Worm (Caenorhabditis elegans): ENCODE results near the gene cyp-14A2.

The cyp-14A2 gene

DNA sequence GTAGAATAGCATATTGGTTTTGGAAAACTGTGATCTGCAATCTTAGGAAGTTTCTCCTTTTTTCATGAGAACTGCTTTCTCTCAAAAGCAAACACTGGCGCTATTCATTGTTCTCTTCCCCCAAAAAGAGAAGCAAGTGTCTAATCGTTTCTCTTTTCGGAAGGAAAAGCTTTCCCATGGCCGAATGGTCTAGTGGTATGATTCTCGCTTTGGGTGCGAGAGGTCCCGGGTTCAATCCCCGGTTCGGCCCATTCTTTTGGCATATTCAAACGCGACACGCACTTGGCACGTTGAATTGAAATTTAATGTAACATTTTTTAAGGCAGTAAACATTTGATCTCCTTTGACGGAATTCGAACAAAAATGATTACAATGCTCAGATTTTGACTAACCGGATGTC lies 38.4 kb upstream of the cyp-14A2 start (continued):
- TF ChIP-seq mcd-1 (GFP tag; IDR thresholded peaks at IDR 0.05) (0 out of 2 replicates have a peak, but pooled peaks have one; percentile 6), tbp1 (GFP tag; optimal IDR thresholded peaks at IDR 0.05) (peak; percentile 86), rpc-1 (optimal IDR thresholded peaks at IDR 0.05) (peak; percentile 68), rpc-1 (tag; optimal IDR thresholded peaks at IDR 0.05) (peak; percentile 79), attf-5 (GFP tag; optimal IDR thresholded peaks at IDR 0.05) (no peak), snpc-4 (GFP tag; optimal IDR thresholded peaks at IDR 0.05) (peak; percentile 47), snpc-4 (tag; optimal IDR thresholded peaks at IDR 0.05) (peak in 2 of 4 experiments; percentile 10 to 60), die-1 (tag; optimal IDR thresholded peaks at IDR 0.05) (peak; percentile 45), Y53G8AR.9 (GFP tag; conservative IDR thresholded peaks at IDR 0.05) (no peak), nhr-90 (tag; optimal IDR thresholded peaks at IDR 0.05) (peak; percentile 30)

ce11 chrX:13306869-13307446 lies 37.5 kb upstream of the cyp-14A2 start:
- TF ChIP-seq F57C9.4 (tag; optimal IDR thresholded peaks at IDR 0.05) (peak; percentile 35), atf-7 (tag; optimal IDR thresholded peaks at IDR 0.05) (peak; percentile 83), Y67H2A.10 (GFP tag; conservative IDR thresholded peaks at IDR 0.05) (no peak), Y53F4B.3 (GFP tag; IDR thresholded peaks at IDR 0.05) (peak; percentile 65), attf-3 (GFP tag; conservative IDR thresholded peaks at IDR 0.05) (peak; percentile 61; the same call in 1 of the 2 replicates), Y56A3A.18 (GFP tag; IDR thresholded peaks at IDR 0.05) (peak; percentile 95), F22D6.2 (tag; optimal IDR thresholded peaks at IDR 0.05) (peak; percentile 73), lir-1 (GFP tag; conservative IDR thresholded peaks at IDR 0.05) (no peak), nfya-1 (tag; optimal IDR thresholded peaks at IDR 0.05; ENCODE audit: borderline replicate concordance, insufficient read depth) (no peak), ZK185.1 (tag; optimal IDR thresholded peaks at IDR 0.05; ENCODE audit: poor library complexity, severe bottlenecking) (peak; percentile 94), akir-1 (GFP tag; optimal IDR thresholded peaks at IDR 0.05) (no peak), F55B11.4 (tag; optimal IDR thresholded peaks at IDR 0.05; ENCODE audit: borderline replicate concordance, insufficient read depth) (peak; percentile 10), cebp-2 (GFP tag; IDR thresholded peaks at IDR 0.05) (peak; percentile 90), mxl-1 (tag; optimal IDR thresholded peaks at IDR 0.05) (peak; percentile 93), dox-1 (GFP tag; IDR thresholded peaks at IDR 0.05) (peak; percentile 89; the same call in 1 of the 2 replicates), tlf-1 (GFP tag; optimal IDR thresholded peaks at IDR 0.05) (peak; percentile 62), him-1 (tag; optimal IDR thresholded peaks at IDR 0.05) (peak; percentile 89), mel-28 (tag; optimal IDR thresholded peaks at IDR 0.05; ENCODE audit: borderline replicate concordance) (peak; percentile 42), bed-2 (GFP tag; IDR thresholded peaks at IDR 0.05) (peak; percentile 57; the same call in 1 of the 2 replicates), nhr-179 (tag; optimal IDR thresholded peaks at IDR 0.05) (peak; percentile 55), lag-1 (GFP tag; IDR thresholded peaks at IDR 0.05) (no peak), madf-3 (GFP tag; IDR thresholded peaks at IDR 0.05) (no peak; the same call in 1 of the 2 replicates), nfyb-1 (GFP tag; IDR thresholded peaks at IDR 0.05) (peak; percentile 92), aptf-2 (GFP tag; conservative IDR thresholded peaks at IDR 0.05) (no peak), sea-2 (GFP tag; IDR thresholded peaks at IDR 0.05) (no peak), mes-4 (tag; optimal IDR thresholded peaks at IDR 0.05) (peak; percentile 85), B0336.3 (GFP tag; IDR thresholded peaks at IDR 0.05) (no peak; the same call in 1 of the 2 replicates), snpc-1.1 (tag; optimal IDR thresholded peaks at IDR 0.05; ENCODE audit: insufficient read depth) (peak; percentile 81), ama-1 (optimal IDR thresholded peaks at IDR 0.05) (no peak), ama-1 (GFP tag; optimal IDR thresholded peaks at IDR 0.05) (peak in 1 of 2 experiments; percentile 91), bed-1 (GFP tag; IDR thresholded peaks at IDR 0.05) (0 out of 2 replicates have a peak, but pooled peaks have one; percentile 66), lin-35 (GFP tag; optimal IDR thresholded peaks at IDR 0.05) (peak in 2 of 3 experiments; percentile 1 to 83), xnd-1 (tag; optimal IDR thresholded peaks at IDR 0.05) (no peak), ztf-18 (tag; optimal IDR thresholded peaks at IDR 0.05) (peak; percentile 77), let-607 (tag; optimal IDR thresholded peaks at IDR 0.05) (peak; percentile 56 to 71), F49E8.2 (tag; optimal IDR thresholded peaks at IDR 0.05; ENCODE audit: insufficient read depth) (no peak), zfh-2 (GFP tag; conservative IDR thresholded peaks at IDR 0.05) (no peak)
